Fruit fly (Drosophila melanogaster): ENCODE measurements around the gene CG12288.

CG12288 gene

dm6 chr2L:16868897-16869324, 33.1 kb downstream of the CG12288 start (continued):
- TF ChIP-seq CG6854 (GFP tag; optimal IDR thresholded peaks at IDR 0.05) (no peak), amos (GFP tag; IDR thresholded peaks at IDR 0.05; ENCODE audit: partially characterized antibody) (no peak), cas (GFP tag; IDR thresholded peaks at IDR 0.05) (no peak), onecut (GFP tag; IDR thresholded peaks at IDR 0.05) (no peak), CG16863 (GFP tag; optimal IDR thresholded peaks at IDR 0.05) (no peak), so (GFP tag; IDR thresholded peaks at IDR 0.05) (no peak; the same call in 2 of the 3 replicates), ranshi (GFP tag; IDR thresholded peaks at IDR 0.05) (no peak), oc (tag; optimal IDR thresholded peaks at IDR 0.05) (no peak), CG2889 (GFP tag; IDR thresholded peaks at IDR 0.05) (no peak), CG6765 (GFP tag; optimal IDR thresholded peaks at IDR 0.05) (no peak), sc (optimal IDR thresholded peaks at IDR 0.05) (no peak), sc (GFP tag; optimal IDR thresholded peaks at IDR 0.05) (peak; percentile 20), CG10274 (GFP tag; optimal IDR thresholded peaks at IDR 0.05) (no peak), CG12071 (GFP tag; optimal IDR thresholded peaks at IDR 0.05) (no peak), Jarid2 (GFP tag; optimal IDR thresholded peaks at IDR 0.05) (no peak), CG9817 (tag; optimal IDR thresholded peaks at IDR 0.05) (peak; percentile 38), CG16779 (GFP tag; IDR thresholded peaks at IDR 0.05) (no peak), Dip3 (GFP tag; optimal IDR thresholded peaks at IDR 0.05) (no peak), C15 (GFP tag; IDR thresholded peaks at IDR 0.05) (no peak), Hmx (GFP tag; optimal IDR thresholded peaks at IDR 0.05) (no peak), bbx (GFP tag; IDR thresholded peaks at IDR 0.05; ENCODE audit: partially characterized antibody) (no peak), CG12236 (GFP tag; optimal IDR thresholded peaks at IDR 0.05) (no peak), kay (GFP tag; optimal IDR thresholded peaks at IDR 0.05) (no peak), seq (GFP tag; IDR thresholded peaks at IDR 0.05) (no peak; the same call in 1 of the 2 replicates), vfl (GFP tag; optimal IDR thresholded peaks at IDR 0.05) (no peak), CG14050 (GFP tag; IDR thresholded peaks at IDR 0.05) (peak; percentile 45; the same call in 1 of the 3 replicates), CG11247 (GFP tag; IDR thresholded peaks at IDR 0.05) (no peak), CG10209 (GFP tag; optimal IDR thresholded peaks at IDR 0.05) (peak; percentile 27), CG18619 (GFP tag; optimal IDR thresholded peaks at IDR 0.05) (peak; percentile 55), CG9876 (GFP tag; optimal IDR thresholded peaks at IDR 0.05) (no peak), CG3847 (GFP tag; IDR thresholded peaks at IDR 0.05) (peak; percentile 46), slbo (GFP tag; IDR thresholded peaks at IDR 0.05) (peak; percentile 60), dan (GFP tag; IDR thresholded peaks at IDR 0.05) (no peak), bsh (GFP tag; optimal IDR thresholded peaks at IDR 0.05) (peak in 1 of 2 experiments; percentile 51), CG17568 (GFP tag; optimal IDR thresholded peaks at IDR 0.05) (no peak), mld (GFP tag; IDR thresholded peaks at IDR 0.05; ENCODE audit: partially characterized antibody) (no peak), da (GFP tag; optimal IDR thresholded peaks at IDR 0.05) (no peak), CG17802 (tag; optimal IDR thresholded peaks at IDR 0.05) (no peak), CG11093 (GFP tag; IDR thresholded peaks at IDR 0.05) (no peak), CG30020 (tag; optimal IDR thresholded peaks at IDR 0.05) (no peak), ara (GFP tag; IDR thresholded peaks at IDR 0.05) (no peak), chinmo (GFP tag; IDR thresholded peaks at IDR 0.05; ENCODE audit: partially characterized antibody) (no peak), Elba2 (GFP tag; optimal IDR thresholded peaks at IDR 0.05) (no peak), gfzf (GFP tag; optimal IDR thresholded peaks at IDR 0.05) (no peak), CG3163 (GFP tag; optimal IDR thresholded peaks at IDR 0.05) (no peak), gcm (GFP tag; optimal IDR thresholded peaks at IDR 0.05) (no peak), CG18262 (tag; optimal IDR thresholded peaks at IDR 0.05) (peak; percentile 61), ap (GFP tag; IDR thresholded peaks at IDR 0.05) (0 out of 2 replicates have a peak, but pooled peaks have one; percentile 13), stwl (tag; optimal IDR thresholded peaks at IDR 0.05) (no peak), CG34224 (GFP tag; IDR thresholded peaks at IDR 0.05; ENCODE audit: partially characterized antibody) (no peak), al (GFP tag; IDR thresholded peaks at IDR 0.05) (no peak), Mrtf (GFP tag; IDR thresholded peaks at IDR 0.05) (no peak)

All from whole organism, embryonic.